Comparison of ENCODE assay signal across 3 worm cellular contexts in the genomic region with DNA sequence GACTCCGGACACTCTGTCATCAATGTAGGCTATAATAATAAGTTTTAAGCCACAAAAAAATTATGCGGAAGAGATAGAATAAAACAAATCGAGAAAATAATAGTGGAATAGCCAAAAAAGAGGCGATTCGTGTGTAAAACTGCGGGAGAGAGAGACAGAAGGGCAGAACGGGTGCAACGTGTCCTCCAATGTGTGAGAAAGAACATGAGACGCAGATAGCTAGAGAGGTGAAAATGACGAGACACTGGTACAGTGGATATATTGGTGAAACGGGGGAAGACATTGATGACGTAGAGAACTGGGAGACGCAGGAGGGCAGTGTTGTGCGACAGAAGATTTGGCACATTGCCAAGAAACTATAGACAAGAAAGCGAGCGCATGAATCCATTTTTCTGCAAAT.
TF ChIP-seq lines count a peak whose summit lies in the region.

A gene (minus strand): TSS at position 101 of the 400 bp plus-strand sequence.

TF ChIP-seq in whole organism, L1 larva, 84 proteins besides CTCF, POLR2A, EP300 and RAD21 (continued from another document and continues in another):
- TF ChIP-seq C16A3.4 (tag; optimal IDR thresholded peaks at IDR 0.05; lab: Kevin White, UChicago) (peak; percentile 63), ets-5 (GFP tag; IDR thresholded peaks at IDR 0.05; lab: Robert Waterston, UW) (no peak), aly-2 (tag; optimal IDR thresholded peaks at IDR 0.05; lab: Kevin White, UChicago) (peak; percentile 38), fkh-10 (GFP tag; optimal IDR thresholded peaks at IDR 0.05; lab: Kevin White, UChicago) (peak; percentile 67), egl-27 (tag; optimal IDR thresholded peaks at IDR 0.05; lab: Kevin White, UChicago) (peak; percentile 19 to 80), snpc-4 (tag; optimal IDR thresholded peaks at IDR 0.05; lab: Kevin White, UChicago) (no peak), efl-3 (GFP tag; optimal IDR thresholded peaks at IDR 0.05; lab: Kevin White, UChicago) (no peak), ceh-82 (tag; optimal IDR thresholded peaks at IDR 0.05; lab: Kevin White, UChicago) (peak; percentile 65 to 89 (median 71)), nhr-12 (tag; optimal IDR thresholded peaks at IDR 0.05; lab: Kevin White, UChicago) (no peak), ceh-90 (tag; optimal IDR thresholded peaks at IDR 0.05; lab: Kevin White, UChicago) (no peak), isw-1 (GFP tag; IDR thresholded peaks at IDR 0.05; lab: Robert Waterston, UW) (peak; percentile 55), lin-14 (GFP tag; optimal IDR thresholded peaks at IDR 0.05; lab: Kevin White, UChicago) (peak; percentile 96), ceh-8 (GFP tag; optimal IDR thresholded peaks at IDR 0.05; lab: Kevin White, UChicago) (no peak), ama-1 (optimal IDR thresholded peaks at IDR 0.05; lab: Kevin White, UChicago) (no peak), zip-4 (GFP tag; optimal IDR thresholded peaks at IDR 0.05; lab: Kevin White, UChicago) (peak; percentile 32), swsn-7 (tag; optimal IDR thresholded peaks at IDR 0.05; lab: Kevin White, UChicago) (peak; percentile 77), xbp-1 (tag; optimal IDR thresholded peaks at IDR 0.05; lab: Kevin White, UChicago) (peak; percentile 88), sox-4 (tag; optimal IDR thresholded peaks at IDR 0.05; lab: Kevin White, UChicago) (peak; percentile 51), skn-1 (tag; optimal IDR thresholded peaks at IDR 0.05; lab: Kevin White, UChicago) (peak; percentile 93), nhr-237 (tag; optimal IDR thresholded peaks at IDR 0.05; lab: Kevin White, UChicago) (peak; percentile 36), nhr-84 (tag; optimal IDR thresholded peaks at IDR 0.05; lab: Kevin White, UChicago) (no peak), vab-15 (tag; optimal IDR thresholded peaks at IDR 0.05; lab: Kevin White, UChicago) (no peak), rnt-1 (tag; optimal IDR thresholded peaks at IDR 0.05; lab: Kevin White, UChicago) (peak; percentile 82), dpl-1 (GFP tag; optimal IDR thresholded peaks at IDR 0.05; lab: Kevin White, UChicago) (peak in 2 of 3 experiments; percentile 14 to 25), ceh-88 (GFP tag; IDR thresholded peaks at IDR 0.05; lab: Robert Waterston, UW) (peak; percentile 48; the same call in 1 of the 2 replicates), lsy-2 (tag; optimal IDR thresholded peaks at IDR 0.05; lab: Kevin White, UChicago) (peak; percentile 69 to 81), elt-2 (tag; optimal IDR thresholded peaks at IDR 0.05; lab: Kevin White, UChicago) (no peak), pax-3 (tag; optimal IDR thresholded peaks at IDR 0.05; lab: Kevin White, UChicago) (peak; percentile 21), zag-1 (tag; optimal IDR thresholded peaks at IDR 0.05; lab: Kevin White, UChicago) (peak; percentile 4), dsc-1 (tag; optimal IDR thresholded peaks at IDR 0.05; lab: Kevin White, UChicago) (peak; percentile 65), jun-1 (tag; optimal IDR thresholded peaks at IDR 0.05; lab: Kevin White, UChicago) (peak; percentile 81), grh-1 (GFP tag; IDR thresholded peaks at IDR 0.05; lab: Robert Waterston, UW) (peak; percentile 65), nhr-85 (tag; lab: Kevin White, UChicago) (peak; percentile 98), egl-13 (tag; optimal IDR thresholded peaks at IDR 0.05; lab: Kevin White, UChicago) (peak; percentile 50), nhr-47 (tag; optimal IDR thresholded peaks at IDR 0.05; lab: Kevin White, UChicago) (peak; percentile 89), tlp-1 (tag; optimal IDR thresholded peaks at IDR 0.05; lab: Kevin White, UChicago) (no peak), lir-3 (tag; optimal IDR thresholded peaks at IDR 0.05; lab: Kevin White, UChicago; ENCODE audit: poor library complexity) (peak; percentile 43), ztf-11 (tag; optimal IDR thresholded peaks at IDR 0.05; lab: Kevin White, UChicago) (no peak), elt-3 (tag; optimal IDR thresholded peaks at IDR 0.05; lab: Kevin White, UChicago) (peak in 2 of 6 experiments; percentile 14 to 66), Y116A8C.19 (tag; optimal IDR thresholded peaks at IDR 0.05; lab: Kevin White, UChicago; ENCODE audit: borderline replicate concordance) (no peak), unc-98 (GFP tag; IDR thresholded peaks at IDR 0.05; lab: Robert Waterston, UW) (no peak), mab-9 (GFP tag; IDR thresholded peaks at IDR 0.05; lab: Robert Waterston, UW) (peak; percentile 58; the same call in 1 of the 2 replicates)

TF ChIP-seq in whole organism, L3 larva, 47 proteins besides CTCF, POLR2A, EP300 and RAD21 (continued from another document):
- TF ChIP-seq lin-39 (tag; optimal IDR thresholded peaks at IDR 0.05; lab: Kevin White, UChicago) (peak; percentile 88), eor-1 (tag; optimal IDR thresholded peaks at IDR 0.05; lab: Kevin White, UChicago) (no peak), mml-1 (tag; optimal IDR thresholded peaks at IDR 0.05; lab: Kevin White, UChicago) (no peak), ZK546.5 (tag; optimal IDR thresholded peaks at IDR 0.05; lab: Kevin White, UChicago) (no peak), unc-62 (GFP tag; optimal IDR thresholded peaks at IDR 0.05; lab: Kevin White, UChicago) (peak; percentile 88), tbx-2 (tag; optimal IDR thresholded peaks at IDR 0.05; lab: Kevin White, UChicago) (peak; percentile 83), nhr-77 (tag; optimal IDR thresholded peaks at IDR 0.05; lab: Kevin White, UChicago) (peak; percentile 42), elt-2 (tag; optimal IDR thresholded peaks at IDR 0.05; lab: Kevin White, UChicago) (no peak), lin-15B (tag; optimal IDR thresholded peaks at IDR 0.05; lab: Kevin White, UChicago) (peak; percentile 47), nhr-43 (tag; optimal IDR thresholded peaks at IDR 0.05; lab: Kevin White, UChicago; ENCODE audit: poor library complexity, severe bottlenecking) (peak; percentile 93), mdl-1 (tag; optimal IDR thresholded peaks at IDR 0.05; lab: Kevin White, UChicago) (peak; percentile 79), ceh-28 (tag; optimal IDR thresholded peaks at IDR 0.05; lab: Kevin White, UChicago) (peak; percentile 77), R02D3.7 (tag; optimal IDR thresholded peaks at IDR 0.05; lab: Kevin White, UChicago) (peak; percentile 75), nfya-1 (tag; optimal IDR thresholded peaks at IDR 0.05; lab: Kevin White, UChicago; ENCODE audit: insufficient read depth) (peak; percentile 93), fkh-10 (GFP tag; optimal IDR thresholded peaks at IDR 0.05; lab: Kevin White, UChicago) (no peak), nhr-25 (tag; optimal IDR thresholded peaks at IDR 0.05; lab: Kevin White, UChicago) (peak; percentile 98), daf-12 (tag; optimal IDR thresholded peaks at IDR 0.05; lab: Kevin White, UChicago) (peak; percentile 87), ztf-4 (tag; optimal IDR thresholded peaks at IDR 0.05; lab: Kevin White, UChicago) (no peak), egl-5 (tag; optimal IDR thresholded peaks at IDR 0.05; lab: Kevin White, UChicago) (peak; percentile 20), unc-39 (tag; optimal IDR thresholded peaks at IDR 0.05; lab: Kevin White, UChicago) (no peak), hmg-11 (tag; optimal IDR thresholded peaks at IDR 0.05; lab: Kevin White, UChicago) (peak; percentile 91), elt-3 (tag; optimal IDR thresholded peaks at IDR 0.05; lab: Kevin White, UChicago) (no peak), lsy-12 (tag; optimal IDR thresholded peaks at IDR 0.05; lab: Kevin White, UChicago) (peak; percentile 3), zag-1 (tag; optimal IDR thresholded peaks at IDR 0.05; lab: Kevin White, UChicago) (peak; percentile 64), nhr-237 (tag; optimal IDR thresholded peaks at IDR 0.05; lab: Kevin White, UChicago) (no peak)

TF ChIP-seq in whole organism, young adult, 124 proteins besides CTCF, POLR2A, EP300 and RAD21 (continued from another document):
- peak; percentile 18 for TF ChIP-seq madf-10 (tag; optimal IDR thresholded peaks at IDR 0.05; lab: Kevin White, UChicago)
- no peak for TF ChIP-seq cebp-1 (GFP tag; IDR thresholded peaks at IDR 0.05; lab: Robert Waterston, UW)
- peak; percentile 67 for TF ChIP-seq cebp-1 (tag; optimal IDR thresholded peaks at IDR 0.05; lab: Kevin White, UChicago)
